Worm (Caenorhabditis elegans) whole organism, L3 larva: ENCODE results near the gene srw-57.

Experiments used
- R02D3.7 ChIP-seq: fragments of 150-350 bp; optimal IDR thresholded peaks from 2 replicates; lab custom pipeline; 2014; ENCODE audit warnings: missing biosample characterization, missing genetic modification characterization
- ZK546.5 ChIP-seq: sonication (generic microtip); optimal IDR thresholded peaks from 2 replicates; lab custom pipeline; 2017; ENCODE audit warnings: missing biosample characterization, missing genetic modification characterization
- aly-2 ChIP-seq: fragments of 150-350 bp; optimal IDR thresholded peaks from 2 replicates; lab custom pipeline; 2014; ENCODE audit warnings: missing biosample characterization, missing genetic modification characterization
- ceh-16 ChIP-seq: sonication (generic microtip); optimal IDR thresholded peaks from 2 replicates; lab custom pipeline; 2017; ENCODE audit warnings: missing biosample characterization, missing genetic modification characterization
- ceh-82 ChIP-seq: fragments of 150-350 bp; optimal IDR thresholded peaks from 2 replicates; lab custom pipeline; 2014; ENCODE audit warnings: missing biosample characterization, missing genetic modification characterization
- ceh-9 ChIP-seq: sonication (generic microtip); optimal IDR thresholded peaks from 2 replicates; lab custom pipeline; 2018; ENCODE audit warnings: missing biosample characterization, missing genetic modification characterization
- daf-12 ChIP-seq: fragments of 150-350 bp; optimal IDR thresholded peaks from 2 replicates; lab custom pipeline; 2014; ENCODE audit warnings: missing biosample characterization, missing genetic modification reagents, missing genetic modification characterization
- egl-27 ChIP-seq: sonication (generic microtip); optimal IDR thresholded peaks from 4 replicates; lab custom pipeline; 2017; ENCODE audit warnings: missing biosample characterization, missing genetic modification reagents, missing genetic modification characterization
- elt-1 ChIP-seq: fragments of 150-350 bp; optimal IDR thresholded peaks from 2 replicates; lab custom pipeline; 2014; ENCODE audit warnings: missing biosample characterization, missing genetic modification characterization
- elt-2 ChIP-seq: sonication (generic microtip); optimal IDR thresholded peaks from 2 replicates; lab custom pipeline; 2016; ENCODE audit warnings: missing genetic modification reagents, mild to moderate bottlenecking, missing genetic modification characterization, missing compliant biosample characterization
- elt-3 ChIP-seq, 3 experiments: fragments of 150-350 bp in 1 of 3; sonication (generic microtip) in 2 of 3; optimal IDR thresholded peaks; 2 replicates in 2 of 3; 4 replicates in 1 of 3; lab custom pipeline; 2014 to 2017; ENCODE audit warnings: missing biosample characterization in 3 of 3, missing genetic modification characterization in 3 of 3
- eor-1 ChIP-seq, 2 experiments: fragments of 150-350 bp; optimal IDR thresholded peaks; 2 replicates each; lab custom pipeline; 2014 to 2018; ENCODE audit warnings: missing biosample characterization in 2 of 2, missing genetic modification characterization in 2 of 2
- fkh-10 ChIP-seq: sonication (generic microtip); optimal IDR thresholded peaks from 2 replicates; lab custom pipeline; 2017; ENCODE audit warnings: missing biosample characterization, missing genetic modification reagents, missing genetic modification characterization
- fos-1 ChIP-seq: fragments of 150-350 bp; optimal IDR thresholded peaks from 2 replicates; lab custom pipeline; 2014; ENCODE audit warnings: missing biosample characterization, missing genetic modification characterization
- hmg-11 ChIP-seq: sonication (generic microtip); optimal IDR thresholded peaks from 2 replicates; lab custom pipeline; 2016; ENCODE audit warnings: missing genetic modification characterization, missing compliant biosample characterization
- jun-1 ChIP-seq: fragments of 150-350 bp; optimal IDR thresholded peaks from 2 replicates; lab custom pipeline; 2014; ENCODE audit warnings: missing biosample characterization, missing genetic modification reagents, missing genetic modification characterization
- lin-15B ChIP-seq: fragments of 150-350 bp; optimal IDR thresholded peaks from 2 replicates; lab custom pipeline; 2014; ENCODE audit warnings: missing biosample characterization, missing genetic modification characterization
- lin-39 ChIP-seq: fragments of 150-350 bp; optimal IDR thresholded peaks from 2 replicates; lab custom pipeline; 2018; ENCODE audit warnings: missing biosample characterization, missing genetic modification reagents, missing genetic modification characterization
- nfya-1 ChIP-seq: sonication (generic microtip); optimal IDR thresholded peaks from 2 replicates; lab custom pipeline; 2017; ENCODE audit warnings: missing genetic modification characterization, mild to moderate bottlenecking, missing compliant biosample characterization, antibody characterized with exemption, moderate library complexity; ENCODE audit not compliant: insufficient read depth
- nhr-12 ChIP-seq: fragments of 150-350 bp; optimal IDR thresholded peaks from 2 replicates; lab custom pipeline; 2014; ENCODE audit warnings: missing biosample characterization, missing genetic modification characterization
- nhr-23 ChIP-seq: fragments of 150-350 bp; optimal IDR thresholded peaks from 2 replicates; lab custom pipeline; 2014; ENCODE audit warnings: missing biosample characterization, missing genetic modification reagents, missing genetic modification characterization
- nhr-237 ChIP-seq: fragments of 150-350 bp; optimal IDR thresholded peaks from 2 replicates; lab custom pipeline; 2014; ENCODE audit warnings: missing biosample characterization, missing genetic modification characterization
- nhr-25 ChIP-seq: sonication (generic microtip); optimal IDR thresholded peaks from 2 replicates; lab custom pipeline; 2017; ENCODE audit warnings: missing biosample characterization, missing genetic modification characterization
- nhr-43 ChIP-seq: sonication (generic microtip); optimal IDR thresholded peaks from 2 replicates; lab custom pipeline; 2016; ENCODE audit warnings: mild to moderate bottlenecking, missing genetic modification characterization, missing compliant biosample characterization; ENCODE audit not compliant: poor library complexity, severe bottlenecking
- nhr-67 ChIP-seq: fragments of 150-350 bp; optimal IDR thresholded peaks from 2 replicates; lab custom pipeline; 2014; ENCODE audit warnings: missing biosample characterization, missing genetic modification characterization
- pha-4 ChIP-seq: fragments of 150-350 bp; optimal IDR thresholded peaks from 2 replicates; lab custom pipeline; 2014; ENCODE audit warnings: missing biosample characterization, missing genetic modification reagents, missing genetic modification characterization
- pqm-1 ChIP-seq: fragments of 150-350 bp; optimal IDR thresholded peaks from 2 replicates; lab custom pipeline; 2017; ENCODE audit warnings: missing biosample characterization, missing genetic modification characterization, inconsistent platforms
- sea-2 ChIP-seq: fragments of 150-350 bp; sonication (generic microtip); optimal IDR thresholded peaks from 4 replicates; lab custom pipeline; 2014; ENCODE audit warnings: missing biosample characterization, missing genetic modification reagents, missing genetic modification characterization
- skn-1 ChIP-seq: fragments of 150-350 bp; optimal IDR thresholded peaks from 2 replicates; lab custom pipeline; 2014; ENCODE audit warnings: missing biosample characterization, missing genetic modification characterization
- snpc-4 ChIP-seq: fragments of 150-350 bp; optimal IDR thresholded peaks from 2 replicates; lab custom pipeline; 2014; ENCODE audit warnings: missing biosample characterization, missing genetic modification characterization
- tbx-2 ChIP-seq: sonication (generic microtip); optimal IDR thresholded peaks from 2 replicates; lab custom pipeline; 2016; ENCODE audit warnings: mild to moderate bottlenecking, missing genetic modification characterization, missing compliant biosample characterization
- unc-39 ChIP-seq: sonication (generic microtip); optimal IDR thresholded peaks from 4 replicates; lab custom pipeline; 2017; ENCODE audit warnings: missing biosample characterization, missing genetic modification characterization
- zag-1 ChIP-seq: fragments of 150-350 bp; optimal IDR thresholded peaks from 2 replicates; lab custom pipeline; 2014; ENCODE audit warnings: missing biosample characterization, missing genetic modification characterization
- ztf-11 ChIP-seq: fragments of 150-350 bp; optimal IDR thresholded peaks from 2 replicates; lab custom pipeline; 2014; ENCODE audit warnings: missing biosample characterization, missing genetic modification characterization

Gene srw-57

DNA sequence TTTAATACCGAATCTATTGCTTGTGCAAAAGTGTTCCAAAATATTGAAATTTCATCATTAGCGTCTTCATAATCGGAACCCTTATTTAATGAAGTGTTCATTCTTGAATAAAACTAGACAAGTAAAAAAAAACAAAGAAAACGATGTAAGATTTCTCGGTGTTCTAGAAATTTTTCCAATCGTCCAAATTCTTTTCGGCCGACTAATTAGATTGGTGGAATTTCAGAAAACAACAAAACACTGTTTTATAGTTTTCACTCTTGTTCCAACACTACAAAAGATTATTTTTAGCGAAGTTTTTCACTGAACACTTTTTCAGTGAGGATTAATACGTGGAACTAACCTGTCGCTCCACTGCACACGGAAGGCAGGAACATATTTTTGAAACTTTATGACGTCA lies 2.1 kb downstream of the srw-57 start, which contains the start of gene srw-56:
TSS of gene srw-56 (minus strand) at position 101 of the 400 bp plus-strand sequence.
- no peak for TF ChIP-seq nhr-67 (tag; lab: Kevin White, UChicago)
- TF ChIP-seq daf-12 (tag; lab: Kevin White, UChicago), result no peak
- no peak for TF ChIP-seq tbx-2
- TF ChIP-seq ceh-9 (tag; lab: Kevin White, UChicago), result no peak
- TF ChIP-seq aly-2 (tag; lab: Kevin White, UChicago), result no peak
- TF ChIP-seq lin-39 (tag; lab: Kevin White, UChicago), result no peak
- no peak for TF ChIP-seq pqm-1 (tag; lab: Kevin White, UChicago)
- TF ChIP-seq jun-1 (tag; lab: Kevin White, UChicago), result no peak
- no peak for TF ChIP-seq ceh-82 (tag; lab: Kevin White, UChicago)

ce11 chrV:15950903-15951302 lies 3.9 kb downstream of the srw-57 start, which contains the start of gene srw-59:
Gene srw-59 (minus strand): TSS chrV:15951003.
- TF ChIP-seq lin-39 (tag; lab: Kevin White, UChicago), result no peak
- no peak for TF ChIP-seq skn-1
- TF ChIP-seq fos-1, result no peak
- no peak for TF ChIP-seq lin-15B (tag; lab: Kevin White, UChicago)
- no peak for TF ChIP-seq sea-2
- no peak for TF ChIP-seq nhr-12 (tag; lab: Kevin White, UChicago)
- no peak for TF ChIP-seq aly-2 (tag; lab: Kevin White, UChicago)
- no peak for TF ChIP-seq nhr-43 (tag; lab: Kevin White, UChicago)
- TF ChIP-seq ceh-82 (tag; lab: Kevin White, UChicago), result no peak
- TF ChIP-seq tbx-2, result no peak

DNA sequence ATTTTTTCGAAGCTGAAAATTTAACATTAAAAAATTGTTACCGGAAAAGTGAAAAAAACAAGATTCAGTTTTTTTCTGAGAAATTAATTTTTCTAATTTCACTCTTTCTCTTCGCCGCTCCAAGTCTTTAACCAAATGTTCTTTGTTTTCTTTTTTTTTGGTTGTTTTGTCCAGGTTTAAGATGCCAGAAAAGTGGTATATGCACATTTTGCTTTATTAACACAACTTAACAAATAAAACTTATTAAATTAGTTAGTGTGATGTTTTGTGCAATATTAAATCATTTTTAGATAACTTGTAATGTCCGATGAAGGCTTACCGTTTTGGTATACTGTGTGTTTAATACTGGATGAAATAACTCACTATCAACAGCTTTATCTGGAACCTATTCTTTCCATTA lies 11.7 kb downstream of the srw-57 start, which contains the start of gene srw-53:
TSS of gene srw-53 (plus strand) at position 301 of the 400 bp plus-strand sequence.
- TF ChIP-seq elt-1 (tag; lab: Kevin White, UChicago) (no peak), tbx-2 (no peak), ztf-11 (tag; lab: Kevin White, UChicago) (no peak), fos-1 (no peak), fkh-10 (GFP tag; lab: Kevin White, UChicago) (no peak), lin-15B (tag; lab: Kevin White, UChicago) (no peak), pqm-1 (tag; lab: Kevin White, UChicago) (no peak), nhr-25 (tag; lab: Kevin White, UChicago) (no peak), R02D3.7 (no peak), lin-39 (tag; lab: Kevin White, UChicago) (no peak), unc-39 (tag; lab: Kevin White, UChicago) (no peak), snpc-4 (tag; lab: Kevin White, UChicago) (no peak), nhr-43 (tag; lab: Kevin White, UChicago) (no peak), ceh-9 (tag; lab: Kevin White, UChicago) (no peak), nhr-23 (no peak), nhr-237 (no peak), daf-12 (tag; lab: Kevin White, UChicago) (no peak), nfya-1 (tag; lab: Kevin White, UChicago) (no peak)

- TF ChIP-seq tbx-2 (no peak), elt-2 (tag; lab: Kevin White, UChicago) (no peak), lin-15B (tag; lab: Kevin White, UChicago) (no peak), ZK546.5 (tag; lab: Kevin White, UChicago) (no peak), pha-4 (tag; lab: Kevin White, UChicago) (no peak), lin-39 (tag; lab: Kevin White, UChicago) (no peak), fkh-10 (GFP tag; lab: Kevin White, UChicago) (no peak), ceh-16 (no peak), nhr-67 (tag; lab: Kevin White, UChicago) (no peak), sea-2 (no peak), egl-27 (no peak), hmg-11 (no peak), nfya-1 (tag; lab: Kevin White, UChicago) (no peak), eor-1 (tag; optimal IDR thresholded peaks at IDR 0.05; lab: Kevin White, UChicago) (no peak), elt-3 (tag; optimal IDR thresholded peaks at IDR 0.05; lab: Kevin White, UChicago) (no peak), zag-1 (tag; lab: Kevin White, UChicago) (no peak)
- TF ChIP-seq, all 47 proteins: peak for 0
These were observed 14.6 kb downstream of the srw-57 start, which contains the start of gene srw-55 for ce11 chrV:15940254-15940653. Gene srw-55 (minus strand): TSS chrV:15940354.
